Worm (Caenorhabditis elegans): ENCODE results near the gene C01G5.9.

The C01G5.9 gene

DNA sequence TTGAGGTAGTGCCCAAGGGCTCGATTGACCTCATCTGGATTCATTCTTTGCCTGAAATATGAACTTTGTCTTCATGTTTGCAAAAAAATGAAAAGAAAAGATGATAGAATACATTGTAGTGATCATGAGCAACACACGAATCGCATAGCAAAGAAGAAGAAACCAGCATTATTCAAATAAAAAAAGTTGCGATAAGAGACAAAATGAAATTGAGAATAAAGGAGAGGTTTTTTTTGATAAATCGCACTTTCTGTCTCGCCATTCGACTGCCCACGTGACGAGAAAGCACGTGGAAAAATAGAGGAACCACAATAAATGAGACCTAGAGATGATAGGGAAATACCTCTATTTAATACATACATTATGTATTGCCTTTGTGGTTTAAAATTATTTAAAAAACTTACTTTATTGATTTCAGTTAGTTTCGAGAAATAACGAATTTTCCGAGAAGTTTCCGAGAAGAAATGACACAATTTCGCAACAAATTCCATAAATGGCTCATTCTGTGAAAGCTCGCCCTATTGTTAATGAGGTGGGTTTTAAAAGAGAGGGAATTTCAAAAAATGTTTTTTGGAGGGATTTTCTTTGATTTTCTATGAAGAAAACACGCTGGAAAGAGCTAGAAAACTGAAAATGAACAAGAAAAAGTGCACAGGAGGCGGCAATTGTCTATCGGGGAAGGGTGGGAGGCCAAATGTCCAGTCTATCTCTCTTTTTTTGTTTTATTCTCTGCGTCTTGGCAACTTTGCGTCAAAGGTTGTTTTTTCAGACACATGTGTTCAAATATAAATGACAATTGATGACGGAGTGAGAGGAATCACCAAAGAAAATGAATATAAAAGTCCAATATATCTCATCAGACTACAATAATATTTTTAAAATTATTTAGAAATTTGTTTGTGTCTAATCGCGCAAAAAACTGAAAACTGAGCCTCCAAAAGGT, 36.0 kb downstream of the C01G5.9 start, which contains the start of gene paqr-1 (continued):
- TF ChIP-seq nhr-42 (GFP tag; IDR thresholded peaks at IDR 0.05) (no peak), mdl-1 (tag; optimal IDR thresholded peaks at IDR 0.05) (peak in 1 of 2 experiments; percentile 74), vab-7 (GFP tag; IDR thresholded peaks at IDR 0.05) (no peak), ctbp-1 (GFP tag; IDR thresholded peaks at IDR 0.05) (no peak), lsy-2 (tag; optimal IDR thresholded peaks at IDR 0.05) (peak in 1 of 2 experiments; percentile 43), mes-2 (tag; optimal IDR thresholded peaks at IDR 0.05; ENCODE audit: poor library complexity, severe bottlenecking) (peak; percentile 23), aha-1 (tag) (peak; percentile 56), set-16 (GFP tag; IDR thresholded peaks at IDR 0.05) (no peak), unc-62 (GFP tag; optimal IDR thresholded peaks at IDR 0.05 in 1 of 2) (peak in 1 of 2 experiments; percentile 9), unc-62 (tag; optimal IDR thresholded peaks at IDR 0.05) (no peak), F37D6.2 (tag; optimal IDR thresholded peaks at IDR 0.05) (no peak), mep-1 (tag; optimal IDR thresholded peaks at IDR 0.05) (peak; percentile 34), dmd-6 (GFP tag; IDR thresholded peaks at IDR 0.05) (peak; percentile 58)

DNA sequence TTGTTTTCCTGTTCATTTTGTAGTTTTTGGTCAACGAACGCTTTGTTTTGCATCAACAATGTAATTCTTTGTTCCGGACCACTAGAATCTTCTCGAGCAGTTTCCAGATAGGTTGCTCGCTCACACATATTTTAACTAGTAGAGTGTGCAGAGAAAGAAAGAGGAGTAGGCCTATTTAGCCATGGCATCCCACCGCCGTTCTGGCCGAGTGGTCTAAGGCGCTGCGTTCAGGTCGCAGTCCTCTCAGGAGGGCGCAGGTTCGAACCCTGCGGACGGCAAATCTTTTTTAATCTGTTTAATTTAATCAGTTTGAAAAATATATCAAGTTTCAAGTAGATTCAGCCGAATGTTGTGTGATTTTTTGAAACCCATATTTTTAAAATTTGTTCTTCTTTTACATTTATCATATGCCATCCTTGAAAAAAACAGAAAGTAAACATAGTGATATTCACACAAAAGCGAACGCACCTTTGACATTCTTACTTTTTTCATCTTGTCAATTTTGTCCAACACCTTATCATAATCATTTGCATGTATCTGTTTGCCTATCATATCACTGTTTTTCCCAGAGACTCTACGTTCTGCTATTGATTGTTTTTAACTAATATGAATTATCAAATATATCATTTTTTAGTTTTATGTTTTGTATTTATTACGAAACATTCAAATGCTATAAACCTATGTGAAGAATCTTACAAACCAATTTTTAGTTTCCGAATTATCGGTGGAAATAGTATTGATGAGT, 37.1 kb downstream of the C01G5.9 start, which contains the start of gene try-3:
try-3 (plus strand) TSS at position 532 of the 745 bp plus-strand sequence.
- TF ChIP-seq daf-8 (GFP tag; IDR thresholded peaks at IDR 0.05) (0 out of 2 replicates have a peak, but pooled peaks have one; percentile 15), daf-16 (GFP tag; optimal IDR thresholded peaks at IDR 0.05) (peak; percentile 0 to 45), daf-16 (tag; optimal IDR thresholded peaks at IDR 0.05) (peak; percentile 79), F44E2.7 (GFP tag; IDR thresholded peaks at IDR 0.05) (peak; percentile 60; the same call in 1 of the 2 replicates), unc-62 (GFP tag; optimal IDR thresholded peaks at IDR 0.05 in 1 of 2) (no peak), unc-62 (tag; optimal IDR thresholded peaks at IDR 0.05) (no peak), nhr-111 (GFP tag; optimal IDR thresholded peaks at IDR 0.05) (no peak), ceh-20 (GFP tag; IDR thresholded peaks at IDR 0.05) (peak; percentile 60; the same call in 1 of the 2 replicates), ceh-44 (GFP tag; IDR thresholded peaks at IDR 0.05) (peak; percentile 91; the same call in 1 of the 2 replicates), skn-1 (tag; optimal IDR thresholded peaks at IDR 0.05) (no peak), nhr-77 (tag; optimal IDR thresholded peaks at IDR 0.05) (peak; percentile 52), F37D6.2 (tag; optimal IDR thresholded peaks at IDR 0.05) (peak; percentile 22), hif-1 (tag; optimal IDR thresholded peaks at IDR 0.05) (peak in 1 of 2 experiments; percentile 57), nhr-25 (tag; optimal IDR thresholded peaks at IDR 0.05; ENCODE audit: borderline replicate concordance, insufficient read depth) (no peak), ztf-11 (tag; optimal IDR thresholded peaks at IDR 0.05) (no peak), daf-19 (GFP tag; conservative IDR thresholded peaks at IDR 0.05) (no peak), nhr-102 (tag; optimal IDR thresholded peaks at IDR 0.05) (peak; percentile 46), nhr-76 (tag; optimal IDR thresholded peaks at IDR 0.05) (no peak), nhr-6 (tag; optimal IDR thresholded peaks at IDR 0.05) (no peak), zag-1 (tag; optimal IDR thresholded peaks at IDR 0.05) (no peak), saeg-2 (GFP tag; IDR thresholded peaks at IDR 0.05) (no peak), lin-15B (tag; optimal IDR thresholded peaks at IDR 0.05) (no peak), aha-1 (tag) (peak; percentile 58), nhr-11 (tag; optimal IDR thresholded peaks at IDR 0.05) (no peak), nhr-237 (tag; optimal IDR thresholded peaks at IDR 0.05) (no peak), sdz-12 (GFP tag; optimal IDR thresholded peaks at IDR 0.05) (peak; percentile 57), zip-11 (GFP tag; IDR thresholded peaks at IDR 0.05) (no peak), aly-2 (tag; optimal IDR thresholded peaks at IDR 0.05) (no peak), nhr-48 (tag; optimal IDR thresholded peaks at IDR 0.05) (peak; percentile 34), T26A8.4 (GFP tag; IDR thresholded peaks at IDR 0.05) (peak; percentile 66), ama-1 (optimal IDR thresholded peaks at IDR 0.05) (no peak), ceh-82 (tag; optimal IDR thresholded peaks at IDR 0.05) (no peak), ceh-28 (tag; optimal IDR thresholded peaks at IDR 0.05) (no peak), lin-1 (GFP tag; IDR thresholded peaks at IDR 0.05) (peak; percentile 33; the same call in 1 of the 2 replicates), zfp-3 (GFP tag; conservative IDR thresholded peaks at IDR 0.05) (no peak), mdl-1 (tag; optimal IDR thresholded peaks at IDR 0.05) (peak in 1 of 2 experiments; percentile 22), Y48G9A.11 (GFP tag; IDR thresholded peaks at IDR 0.05) (peak; percentile 76), ztf-7 (tag; optimal IDR thresholded peaks at IDR 0.05) (no peak), unc-39 (tag; optimal IDR thresholded peaks at IDR 0.05) (no peak)
